Worm (Caenorhabditis elegans): Measurements from ENCODE around the gene dct-15.

Gene dct-15

ce11 chrIV:9756647-9757424 lies 53.7 kb downstream of the dct-15 start (continued):
- TF ChIP-seq nhr-6 (tag; optimal IDR thresholded peaks at IDR 0.05) (no peak), sma-9 (GFP tag; optimal IDR thresholded peaks at IDR 0.05) (peak; percentile 59), sma-9 (tag; optimal IDR thresholded peaks at IDR 0.05) (no peak), ztf-4 (tag; optimal IDR thresholded peaks at IDR 0.05) (no peak), lin-39 (tag; optimal IDR thresholded peaks at IDR 0.05) (no peak), nhr-10 (tag; optimal IDR thresholded peaks at IDR 0.05) (no peak), unc-39 (tag; optimal IDR thresholded peaks at IDR 0.05) (no peak), ZK546.5 (tag; optimal IDR thresholded peaks at IDR 0.05) (no peak), blmp-1 (tag; optimal IDR thresholded peaks at IDR 0.05; ENCODE audit: insufficient read depth) (peak; percentile 51), ztf-11 (tag; optimal IDR thresholded peaks at IDR 0.05) (no peak), dmd-4 (tag; optimal IDR thresholded peaks at IDR 0.05) (no peak), nhr-21 (tag; optimal IDR thresholded peaks at IDR 0.05) (peak; percentile 53), ceh-16 (tag; optimal IDR thresholded peaks at IDR 0.05) (no peak), lsy-2 (tag; optimal IDR thresholded peaks at IDR 0.05) (no peak), gmeb-1 (tag; optimal IDR thresholded peaks at IDR 0.05) (peak; percentile 55), unc-55 (GFP tag; optimal IDR thresholded peaks at IDR 0.05) (no peak), lin-13 (GFP tag; optimal IDR thresholded peaks at IDR 0.05) (no peak), skn-1 (tag; optimal IDR thresholded peaks at IDR 0.05) (no peak), ceh-82 (tag; optimal IDR thresholded peaks at IDR 0.05) (no peak), aly-2 (tag; optimal IDR thresholded peaks at IDR 0.05) (no peak)

Data from whole organism, L2 larva.